Fruit fly (Drosophila melanogaster) whole organism, embryonic: ENCODE results near the gene CG43291.
A peak's percentile ranks its signal among the peaks of the same experiment; 100 is the strongest.

Experiments
- CG31388 ChIP-seq: fragments of 200-800 bp; sonication (Bioruptor generic); optimal IDR thresholded peaks from 2 replicates; lab custom pipeline; 2016; ENCODE audit warnings: missing biosample characterization, missing genetic modification characterization
- CG3281 ChIP-seq: fragments of 200-800 bp; sonication (Bioruptor generic); optimal IDR thresholded peaks from 3 replicates; lab custom pipeline; 2017; ENCODE audit warnings: missing biosample characterization, mild to moderate bottlenecking, missing genetic modification characterization
- CG3838 ChIP-seq: fragments of 200-800 bp; sonication (Bioruptor generic); optimal IDR thresholded peaks from 3 replicates; lab custom pipeline; 2016; ENCODE audit warnings: missing biosample characterization, missing genetic modification characterization
- Hr39 ChIP-seq: fragments of >200 bp; optimal IDR thresholded peaks from 2 replicates; lab custom pipeline; 2017
- Jarid2 ChIP-seq: fragments of 200-800 bp; sonication (Bioruptor generic); optimal IDR thresholded peaks from 3 replicates; lab custom pipeline; 2017; ENCODE audit warnings: mild to moderate bottlenecking, missing biosample characterization, missing genetic modification reagents, missing genetic modification characterization
- Rfx ChIP-seq: fragments of 200-800 bp; sonication (Bioruptor generic); IDR thresholded peaks from 2 replicates; pipeline ENCODE4 v1.3.6; 2022; ENCODE audit warnings: missing biosample characterization, missing genetic modification characterization
- grn ChIP-seq: fragments of 200-800 bp; sonication (Bioruptor generic); optimal IDR thresholded peaks from 3 replicates; lab custom pipeline; 2017; ENCODE audit warnings: missing biosample characterization, missing genetic modification characterization
- ham ChIP-seq: fragments of 200-800 bp; sonication (Bioruptor generic); IDR thresholded peaks from 2 replicates; pipeline ENCODE4 v1.3.6; 2022; ENCODE audit warnings: missing biosample characterization, missing genetic modification characterization
- phol ChIP-seq: fragments of 200-800 bp; sonication (Bioruptor generic); optimal IDR thresholded peaks from 3 replicates; lab custom pipeline; 2018; ENCODE audit warnings: missing biosample characterization, mild to moderate bottlenecking, missing genetic modification characterization, moderate library complexity

DNA sequence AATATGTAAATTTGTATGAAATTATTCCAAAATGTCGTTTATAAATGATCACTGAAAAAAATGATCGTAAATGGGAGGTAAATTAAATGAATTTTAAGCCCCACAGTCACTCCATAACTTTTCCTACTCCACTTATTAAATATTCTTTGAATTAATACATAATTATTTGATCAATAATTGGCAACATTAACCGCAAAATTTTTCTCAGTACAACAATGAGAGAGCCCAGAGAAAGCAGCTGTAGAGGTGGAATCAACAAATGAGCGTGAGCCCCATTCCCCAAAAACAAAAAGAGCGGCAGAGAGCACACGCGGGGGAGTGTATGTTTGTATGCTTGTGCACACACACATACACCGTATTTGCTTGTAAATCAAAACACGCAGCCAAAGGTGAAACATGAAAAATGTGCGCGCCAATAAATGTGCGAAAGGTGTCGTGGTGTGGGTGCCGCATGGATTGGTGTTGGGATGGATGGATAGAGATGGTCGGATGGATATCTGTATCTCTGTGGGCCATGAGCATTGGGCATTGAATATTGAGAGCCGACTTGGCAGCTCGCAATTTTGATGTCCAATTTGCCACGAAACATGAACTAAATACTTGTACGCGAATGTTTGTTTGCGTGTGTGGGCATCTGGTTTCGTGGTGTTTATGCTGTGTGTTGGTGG is 39.4 kb upstream of the CG43291 start:
- peak; percentile 94 for TF ChIP-seq Jarid2 (GFP tag; lab: Kevin White, UChicago)
- peak; percentile 87 for TF ChIP-seq grn
- peak; percentile 96 for TF ChIP-seq CG3838
- no peak for TF ChIP-seq Rfx (GFP tag; lab: Robert Waterston, UW)
- TF ChIP-seq ham (GFP tag; lab: Robert Waterston, UW), result no peak
- TF ChIP-seq CG31388, result peak; percentile 96
- peak; percentile 98 for TF ChIP-seq phol (tag; lab: Kevin White, UChicago)
- no peak for TF ChIP-seq Hr39 (lab: Kevin White, UChicago)
- TF ChIP-seq CG3281 (GFP tag; lab: Kevin White, UChicago), result peak; percentile 99
